Fruit fly (Drosophila melanogaster) whole organism, wandering third instar larva: ENCODE measurements around the gene Pex12.

ENCODE experiments used
- Dfd ChIP-seq: fragments of >200 bp; optimal IDR thresholded peaks from 2 replicates; lab custom pipeline; 2017; ENCODE audit warnings: missing biosample characterization, missing genetic modification characterization
- Dif ChIP-seq: fragments of 200-275, 200-300 bp; sonication (Bioruptor generic); optimal IDR thresholded peaks from 2 replicates; lab custom pipeline; 2018; ENCODE audit warnings: missing biosample characterization, missing genetic modification characterization; ENCODE audit not compliant: partially characterized antibody
- Hr83 ChIP-seq: fragments of 200-300 bp; sonication (Bioruptor generic); optimal IDR thresholded peaks from 2 replicates; lab custom pipeline; 2016; ENCODE audit warnings: missing biosample characterization, mild to moderate bottlenecking, missing genetic modification characterization, moderate library complexity; ENCODE audit not compliant: poor library complexity, severe bottlenecking
- Rel ChIP-seq, 2 experiments: fragments of 200-800 bp; sonication (Bioruptor generic) in 1 of 2; optimal IDR thresholded peaks; 2 replicates in 1 of 2; 3 replicates in 1 of 2; lab custom pipeline; 2016 to 2019; ENCODE audit warnings: mild to moderate bottlenecking in 2 of 2, missing biosample characterization in 2 of 2, missing genetic modification characterization in 2 of 2, moderate library complexity in 1 of 2
- dl ChIP-seq, 2 experiments: fragments of 175-275, 200-275 bp in 1 of 2; fragments of 200-275 bp in 1 of 2; sonication (Bioruptor generic); optimal IDR thresholded peaks; lab custom pipeline; 2018; ENCODE audit warnings: mild to moderate bottlenecking in 2 of 2, missing biosample characterization in 2 of 2, missing genetic modification characterization in 2 of 2, moderate library complexity in 2 of 2; ENCODE audit not compliant: partially characterized antibody in 2 of 2, insufficient read depth in 1 of 2
- ey ChIP-seq: fragments of 200-800 bp; sonication (Bioruptor generic); optimal IDR thresholded peaks from 2 replicates; lab custom pipeline; 2016; ENCODE audit warnings: missing biosample characterization, missing genetic modification characterization
- fru ChIP-seq: fragments of 200-800 bp; sonication (Bioruptor generic); optimal IDR thresholded peaks from 3 replicates; lab custom pipeline; 2016; ENCODE audit warnings: missing biosample characterization, mild to moderate bottlenecking, missing genetic modification characterization
- lola ChIP-seq: fragments of >200 bp; optimal IDR thresholded peaks from 2 replicates; lab custom pipeline; 2017; ENCODE audit warnings: missing biosample characterization, missing genetic modification characterization

- TF ChIP-seq lola (GFP tag; lab: Kevin White, UChicago) (no peak), ey (no peak), Rel (GFP tag; optimal IDR thresholded peaks at IDR 0.05; lab: Kevin White, UChicago) (no peak), Rel (tag; optimal IDR thresholded peaks at IDR 0.05; lab: Kevin White, UChicago) (no peak), Dfd (GFP tag; lab: Kevin White, UChicago) (no peak), Dif (GFP tag; lab: Kevin White, UChicago) (no peak), Hr83 (GFP tag; lab: Kevin White, UChicago) (no peak), fru (no peak), dl (GFP tag; optimal IDR thresholded peaks at IDR 0.05; lab: Kevin White, UChicago; ENCODE audit: insufficient read depth in 1 of 2, partially characterized antibody in 2 of 2) (no peak)
These were observed 2.1 kb downstream of the Pex12 start, which contains the start of gene CG15880 for dm6 chr2L:817850-818249.
